Fruit fly (Drosophila melanogaster): ENCODE data around the gene Polr3G.

The Polr3G gene

DNA sequence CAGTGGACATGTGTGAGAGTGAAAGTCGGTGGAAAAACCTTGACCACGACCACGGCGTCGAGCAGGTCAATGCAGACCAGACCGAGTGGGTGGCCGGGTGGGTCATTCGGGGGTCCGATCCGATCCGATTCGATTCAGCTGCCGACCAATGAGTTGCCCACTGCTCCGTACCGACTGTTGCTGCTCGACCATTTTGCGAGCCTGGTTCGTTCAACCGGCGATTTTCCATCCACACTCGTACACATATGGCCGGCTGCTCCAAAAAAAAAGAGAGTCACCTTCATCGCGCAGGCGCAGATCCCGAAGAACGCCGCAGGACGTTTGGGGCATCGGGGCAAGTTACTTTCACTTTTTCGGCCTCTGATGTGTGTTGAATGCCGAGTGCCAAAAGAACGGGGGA, 17.6 kb upstream of the Polr3G start:
- no peak for TF ChIP-seq Hr96 (GFP tag; optimal IDR thresholded peaks at IDR 0.05)
- TF ChIP-seq bab1 (GFP tag; optimal IDR thresholded peaks at IDR 0.05), result no peak
- no peak for TF ChIP-seq CG5204 (GFP tag; optimal IDR thresholded peaks at IDR 0.05)
- no peak for TF ChIP-seq Clk (GFP tag; optimal IDR thresholded peaks at IDR 0.05)
- no peak for TF ChIP-seq CG14711 (tag; optimal IDR thresholded peaks at IDR 0.05)
- no peak for TF ChIP-seq CG7101 (tag; optimal IDR thresholded peaks at IDR 0.05)
- TF ChIP-seq Mnt (GFP tag; optimal IDR thresholded peaks at IDR 0.05), result no peak
- no peak for TF ChIP-seq CG33017 (tag; optimal IDR thresholded peaks at IDR 0.05)
- TF ChIP-seq pad (GFP tag; optimal IDR thresholded peaks at IDR 0.05), result no peak
- no peak for TF ChIP-seq CG7045 (GFP tag; optimal IDR thresholded peaks at IDR 0.05)
- TF ChIP-seq cnc (optimal IDR thresholded peaks at IDR 0.05), result no peak
- TF ChIP-seq CG1620 (GFP tag; optimal IDR thresholded peaks at IDR 0.05), result no peak
- no peak for TF ChIP-seq kay (GFP tag; ENCODE audit: borderline replicate concordance)
- no peak for TF ChIP-seq CG12768 (GFP tag; optimal IDR thresholded peaks at IDR 0.05)
- no peak for TF ChIP-seq Crg-1 (GFP tag; optimal IDR thresholded peaks at IDR 0.05)
- TF ChIP-seq CG11617 (GFP tag; optimal IDR thresholded peaks at IDR 0.05), result no peak
- TF ChIP-seq tj (GFP tag; optimal IDR thresholded peaks at IDR 0.05), result no peak

- no peak for TF ChIP-seq Mnt (GFP tag; optimal IDR thresholded peaks at IDR 0.05)
- TF ChIP-seq toe (GFP tag; optimal IDR thresholded peaks at IDR 0.05), result no peak
- TF ChIP-seq pad (GFP tag; optimal IDR thresholded peaks at IDR 0.05), result no peak
- TF ChIP-seq CG12768 (GFP tag; optimal IDR thresholded peaks at IDR 0.05), result no peak
- no peak for TF ChIP-seq bab1 (GFP tag; optimal IDR thresholded peaks at IDR 0.05)
- TF ChIP-seq Crg-1 (GFP tag; optimal IDR thresholded peaks at IDR 0.05), result no peak
- no peak for TF ChIP-seq CG11617 (GFP tag; optimal IDR thresholded peaks at IDR 0.05)
Observed at dm6 chr3L:17441602-17442001, 14.7 kb upstream of the Polr3G start.

DNA sequence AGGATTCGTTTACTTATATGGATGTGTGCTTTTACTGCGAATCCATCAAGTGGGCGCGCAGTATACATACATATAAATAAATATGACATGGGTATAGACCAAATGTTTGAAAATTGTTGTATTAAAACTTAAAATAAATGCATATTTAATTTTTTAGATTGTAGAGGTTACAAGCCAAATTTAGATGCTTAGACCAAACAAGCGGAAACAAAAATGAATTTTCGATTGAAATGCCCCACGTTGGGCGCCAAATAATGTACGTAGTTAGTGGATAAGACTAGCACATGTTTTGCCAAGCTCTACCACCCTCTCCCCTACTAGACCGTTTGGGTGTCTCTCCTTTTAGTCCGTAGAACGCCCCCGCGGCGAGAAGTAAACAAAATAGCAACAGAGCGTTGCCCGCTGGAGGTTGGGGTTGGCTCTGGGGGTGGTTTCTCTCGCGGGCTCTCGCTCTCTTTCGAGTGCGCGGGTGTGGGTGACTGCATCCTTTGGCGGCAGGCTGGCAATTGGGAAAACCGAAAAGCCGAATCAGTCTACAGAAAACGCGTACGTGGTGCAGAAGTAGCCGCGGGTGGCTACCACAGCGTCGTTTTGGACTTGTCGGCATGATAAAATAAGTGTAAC, 12.1 kb upstream of the Polr3G start, which contains the start of gene CG18265:
Gene CG18265 (plus strand): TSS at position 530 of the 624 bp plus-strand sequence.
- TF ChIP-seq CG1620 (GFP tag; optimal IDR thresholded peaks at IDR 0.05) (no peak), CG7101 (tag; optimal IDR thresholded peaks at IDR 0.05) (no peak), CG14711 (tag; optimal IDR thresholded peaks at IDR 0.05) (no peak), tj (GFP tag; optimal IDR thresholded peaks at IDR 0.05) (no peak), Crg-1 (GFP tag; optimal IDR thresholded peaks at IDR 0.05) (no peak), CG12768 (GFP tag; optimal IDR thresholded peaks at IDR 0.05) (no peak), CG5204 (GFP tag; optimal IDR thresholded peaks at IDR 0.05) (no peak), kay (GFP tag; ENCODE audit: borderline replicate concordance) (no peak), Clk (GFP tag; optimal IDR thresholded peaks at IDR 0.05) (no peak), Hr96 (GFP tag; optimal IDR thresholded peaks at IDR 0.05) (no peak), CG7045 (GFP tag; optimal IDR thresholded peaks at IDR 0.05) (no peak), Mnt (GFP tag; optimal IDR thresholded peaks at IDR 0.05) (no peak), toe (GFP tag; optimal IDR thresholded peaks at IDR 0.05) (no peak), cnc (optimal IDR thresholded peaks at IDR 0.05) (no peak), pad (GFP tag; optimal IDR thresholded peaks at IDR 0.05) (no peak), bab1 (GFP tag; optimal IDR thresholded peaks at IDR 0.05) (no peak), CG33017 (tag; optimal IDR thresholded peaks at IDR 0.05) (no peak), cic (GFP tag; optimal IDR thresholded peaks at IDR 0.05) (no peak), CG11617 (GFP tag; optimal IDR thresholded peaks at IDR 0.05) (no peak), ovo (GFP tag; optimal IDR thresholded peaks at IDR 0.05) (no peak)

DNA sequence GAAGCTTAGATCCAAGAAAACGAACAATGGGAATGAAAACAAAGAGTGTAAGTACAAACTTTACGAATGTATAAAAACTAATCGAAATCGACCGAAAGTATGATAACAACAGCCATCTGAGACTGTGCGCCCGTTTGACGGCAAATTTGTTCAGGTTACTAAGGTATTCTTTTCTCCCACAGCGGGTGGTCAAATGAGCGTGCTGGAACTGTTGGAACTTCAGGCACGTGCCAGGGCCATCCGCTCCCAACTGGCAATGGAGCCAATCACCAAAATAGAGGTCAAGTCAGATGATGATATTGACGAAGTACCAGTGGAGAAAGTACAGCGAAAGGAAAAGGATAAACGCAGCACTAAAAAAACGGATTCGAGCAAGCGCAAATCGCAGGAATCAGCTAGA, 9.4 kb upstream of the Polr3G start, which contains the start of gene CG12229:
Gene CG12229 (minus strand): TSS at position 101 of the 400 bp plus-strand sequence.
- TF ChIP-seq CG1620 (GFP tag; optimal IDR thresholded peaks at IDR 0.05) (no peak), CG5204 (GFP tag; optimal IDR thresholded peaks at IDR 0.05) (no peak), bab1 (GFP tag; optimal IDR thresholded peaks at IDR 0.05) (no peak), CG33017 (tag; optimal IDR thresholded peaks at IDR 0.05) (no peak), Crg-1 (GFP tag; optimal IDR thresholded peaks at IDR 0.05) (no peak), toe (GFP tag; optimal IDR thresholded peaks at IDR 0.05) (no peak), kay (GFP tag; ENCODE audit: borderline replicate concordance) (no peak), cnc (optimal IDR thresholded peaks at IDR 0.05) (no peak), tj (GFP tag; optimal IDR thresholded peaks at IDR 0.05) (no peak), Clk (GFP tag; optimal IDR thresholded peaks at IDR 0.05) (no peak), CG14711 (tag; optimal IDR thresholded peaks at IDR 0.05) (no peak), CG11617 (GFP tag; optimal IDR thresholded peaks at IDR 0.05) (no peak), CG12768 (GFP tag; optimal IDR thresholded peaks at IDR 0.05) (no peak), Mnt (GFP tag; optimal IDR thresholded peaks at IDR 0.05) (no peak), cic (GFP tag; optimal IDR thresholded peaks at IDR 0.05) (no peak)

- TF ChIP-seq CG7101 (tag; optimal IDR thresholded peaks at IDR 0.05) (peak; percentile 96), bab1 (GFP tag; optimal IDR thresholded peaks at IDR 0.05) (peak; percentile 97), Clk (GFP tag; optimal IDR thresholded peaks at IDR 0.05) (peak; percentile 90), CG1620 (GFP tag; optimal IDR thresholded peaks at IDR 0.05) (peak; percentile 98), CG14711 (tag; optimal IDR thresholded peaks at IDR 0.05) (peak; percentile 88), kay (GFP tag; ENCODE audit: borderline replicate concordance) (peak; percentile 98), Crg-1 (GFP tag; optimal IDR thresholded peaks at IDR 0.05) (peak; percentile 96), CG5204 (GFP tag; optimal IDR thresholded peaks at IDR 0.05) (peak; percentile 98), ovo (GFP tag; optimal IDR thresholded peaks at IDR 0.05) (peak; percentile 90), CG7045 (GFP tag; optimal IDR thresholded peaks at IDR 0.05) (peak; percentile 96), CG12768 (GFP tag; optimal IDR thresholded peaks at IDR 0.05) (peak; percentile 93), CG11617 (GFP tag; optimal IDR thresholded peaks at IDR 0.05) (peak; percentile 94), Mnt (GFP tag; optimal IDR thresholded peaks at IDR 0.05) (peak; percentile 90), tj (GFP tag; optimal IDR thresholded peaks at IDR 0.05) (peak; percentile 82), cnc (optimal IDR thresholded peaks at IDR 0.05) (no peak), toe (GFP tag; optimal IDR thresholded peaks at IDR 0.05) (peak; percentile 98), pad (GFP tag; optimal IDR thresholded peaks at IDR 0.05) (peak; percentile 81), Hr96 (GFP tag; optimal IDR thresholded peaks at IDR 0.05) (peak; percentile 96), CG33017 (tag; optimal IDR thresholded peaks at IDR 0.05) (peak; percentile 93), cic (GFP tag; optimal IDR thresholded peaks at IDR 0.05) (peak; percentile 17)
Observed at dm6 chr3L:17433555-17433954, 6.6 kb upstream of the Polr3G start, which contains the start of the genes Coq4 and CG32176. Gene Coq4, minus strand, starts transcription at chr3L:17433621. Gene CG32176, plus strand, starts transcription at chr3L:17433868.

Data from whole organism, adult.